ENCODE assay signal across 2 fruit fly cellular contexts in the genomic region with DNA sequence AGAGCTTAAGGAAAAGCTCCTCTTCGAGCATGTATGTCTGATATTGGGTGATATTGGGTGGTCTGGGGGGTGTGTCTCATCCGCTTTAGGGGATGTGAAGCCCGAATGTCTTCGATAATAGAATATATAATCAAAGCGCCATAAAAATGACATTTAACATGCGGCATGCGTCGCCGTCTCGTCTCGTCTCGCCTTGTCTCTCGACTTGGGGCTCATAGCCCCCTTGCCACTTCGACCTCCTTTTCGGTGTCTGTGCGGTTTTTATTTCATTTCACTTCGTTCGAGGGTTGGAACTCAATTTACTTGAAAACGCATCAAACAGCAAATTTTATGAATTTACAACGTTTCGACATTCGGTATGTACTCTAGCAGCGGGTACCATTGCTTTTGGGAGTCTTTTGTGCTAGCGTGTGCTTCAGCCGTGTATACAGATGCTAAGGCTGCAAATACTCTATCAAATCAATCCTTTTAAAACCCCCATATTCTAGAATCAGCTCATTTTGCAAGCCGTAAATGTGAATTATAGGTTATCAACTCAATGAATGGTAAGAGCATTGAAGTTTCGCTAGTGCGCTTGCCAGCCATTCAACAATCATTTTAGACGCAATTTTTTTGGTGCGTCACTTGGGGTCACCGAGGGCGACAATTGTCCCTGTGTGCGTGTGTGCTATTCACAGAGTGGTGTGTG.
A peak's percentile ranks its signal among the peaks of the same experiment; 100 is the strongest.
TF ChIP-seq lines count a peak whose summit lies in the region.

No protein-coding gene starts in this region.

- TF ChIP-seq CTCF in whole organism, embryonic (GFP tag; optimal IDR thresholded peaks at IDR 0.05; lab: Kevin White, UChicago) = no peak

TF ChIP-seq in whole organism, embryonic, 481 proteins besides CTCF, POLR2A, EP300 and RAD21 (continues in another document):
- TF ChIP-seq CG18619 (GFP tag; optimal IDR thresholded peaks at IDR 0.05; lab: Kevin White, UChicago) (no peak), cad (GFP tag; optimal IDR thresholded peaks at IDR 0.05; lab: Kevin White, UChicago) (no peak), odd (GFP tag; optimal IDR thresholded peaks at IDR 0.05; lab: Kevin White, UChicago) (peak; percentile 15), CG5180 (GFP tag; optimal IDR thresholded peaks at IDR 0.05; lab: Kevin White, UChicago) (no peak), corto (GFP tag; optimal IDR thresholded peaks at IDR 0.05; lab: Kevin White, UChicago) (no peak), Gug (GFP tag; IDR thresholded peaks at IDR 0.05; lab: Robert Waterston, UW) (no peak), HmgD (GFP tag; optimal IDR thresholded peaks at IDR 0.05; lab: Kevin White, UChicago) (no peak), eve (GFP tag; optimal IDR thresholded peaks at IDR 0.05; lab: Kevin White, UChicago) (peak in 1 of 2 experiments; percentile 60), CG12942 (GFP tag; optimal IDR thresholded peaks at IDR 0.05; lab: Kevin White, UChicago) (no peak), pnt (GFP tag; optimal IDR thresholded peaks at IDR 0.05; lab: Kevin White, UChicago) (peak; percentile 39), Vsx1 (GFP tag; optimal IDR thresholded peaks at IDR 0.05; lab: Kevin White, UChicago) (peak; percentile 2), ERR (GFP tag; optimal IDR thresholded peaks at IDR 0.05; lab: Kevin White, UChicago) (peak; percentile 35), Ets65A (GFP tag; lab: Kevin White, UChicago) (peak; percentile 94), mirr (GFP tag; optimal IDR thresholded peaks at IDR 0.05; lab: Kevin White, UChicago) (peak; percentile 0), sr (GFP tag; IDR thresholded peaks at IDR 0.05; lab: Robert Waterston, UW) (no peak), CG12071 (GFP tag; optimal IDR thresholded peaks at IDR 0.05; lab: Kevin White, UChicago) (peak; percentile 15), Asciz (GFP tag; optimal IDR thresholded peaks at IDR 0.05; lab: Kevin White, UChicago) (no peak), D19A (tag; optimal IDR thresholded peaks at IDR 0.05; lab: Kevin White, UChicago) (peak; percentile 95), CG8944 (GFP tag; optimal IDR thresholded peaks at IDR 0.05; lab: Kevin White, UChicago) (no peak), CG8388 (GFP tag; optimal IDR thresholded peaks at IDR 0.05; lab: Kevin White, UChicago) (peak; percentile 46), crp (GFP tag; optimal IDR thresholded peaks at IDR 0.05; lab: Kevin White, UChicago) (no peak), Dfd (GFP tag; optimal IDR thresholded peaks at IDR 0.05; lab: Kevin White, UChicago) (no peak), Xrp1 (GFP tag; IDR thresholded peaks at IDR 0.05; lab: Robert Waterston, UW) (peak; percentile 51), chm (GFP tag; IDR thresholded peaks at IDR 0.05; lab: Robert Waterston, UW) (peak; percentile 68; the same call in 1 of the 2 replicates), slp2 (GFP tag; optimal IDR thresholded peaks at IDR 0.05; lab: Kevin White, UChicago) (peak; percentile 30), kni (GFP tag; optimal IDR thresholded peaks at IDR 0.05; lab: Kevin White, UChicago) (no peak), CG18011 (GFP tag; optimal IDR thresholded peaks at IDR 0.05; lab: Kevin White, UChicago) (no peak), lab (GFP tag; optimal IDR thresholded peaks at IDR 0.05; lab: Kevin White, UChicago) (peak; percentile 41), H2.0 (GFP tag; IDR thresholded peaks at IDR 0.05; lab: Robert Waterston, UW) (peak; percentile 70), Aef1 (GFP tag; IDR thresholded peaks at IDR 0.05; lab: Robert Waterston, UW) (peak; percentile 68), tna (GFP tag; IDR thresholded peaks at IDR 0.05; lab: Robert Waterston, UW; ENCODE audit: partially characterized antibody) (no peak), crol (GFP tag; IDR thresholded peaks at IDR 0.05; lab: Robert Waterston, UW) (peak; percentile 61; the same call in 1 of the 2 replicates), CG14667 (GFP tag; IDR thresholded peaks at IDR 0.05; lab: Robert Waterston, UW) (peak; percentile 29; the same call in 1 of the 2 replicates), CG12659 (GFP tag; optimal IDR thresholded peaks at IDR 0.05; lab: Kevin White, UChicago) (peak; percentile 0), hb (GFP tag; IDR thresholded peaks at IDR 0.05; lab: Robert Waterston, UW; ENCODE audit: partially characterized antibody) (no peak), CG8765 (GFP tag; IDR thresholded peaks at IDR 0.05; lab: Robert Waterston, UW) (no peak), CG14860 (GFP tag; IDR thresholded peaks at IDR 0.05; lab: Robert Waterston, UW; ENCODE audit: partially characterized antibody) (no peak), tup (GFP tag; optimal IDR thresholded peaks at IDR 0.05; lab: Kevin White, UChicago) (no peak), CG33213 (GFP tag; optimal IDR thresholded peaks at IDR 0.05; lab: Kevin White, UChicago) (peak; percentile 34), ranshi (GFP tag; IDR thresholded peaks at IDR 0.05; lab: Robert Waterston, UW) (peak; percentile 65), Camta (GFP tag; optimal IDR thresholded peaks at IDR 0.05; lab: Kevin White, UChicago) (peak; percentile 44)

TF ChIP-seq in whole organism, prepupa, 60 proteins besides CTCF, POLR2A, EP300 and RAD21:
- TF ChIP-seq CG10631 (GFP tag; optimal IDR thresholded peaks at IDR 0.05; lab: Kevin White, UChicago) (no peak), CG15336 (GFP tag; IDR thresholded peaks at IDR 0.05; lab: Robert Waterston, UW) (no peak), svp (GFP tag; lab: Kevin White, UChicago) (peak; percentile 45), Met (GFP tag; optimal IDR thresholded peaks at IDR 0.05; lab: Kevin White, UChicago) (peak; percentile 1)
